Worm (Caenorhabditis elegans) whole organism, early embryonic: ENCODE measurements around the gene Y39G8B.7.

ENCODE experiments used
- B0310.2 ChIP-seq: sonication (generic microtip); optimal IDR thresholded peaks from 2 replicates; lab custom pipeline; 2016; ENCODE audit warnings: mild to moderate bottlenecking, missing genetic modification characterization, missing compliant biosample characterization
- F13C5.2 ChIP-seq: sonication (generic microtip); optimal IDR thresholded peaks from 2 replicates; lab custom pipeline; 2017; ENCODE audit warnings: mild to moderate bottlenecking, missing genetic modification characterization, inconsistent platforms, missing compliant biosample characterization
- ama-1 ChIP-seq: fragments of 150-350 bp; optimal IDR thresholded peaks from 2 replicates; lab custom pipeline; 2014
- ceh-13 ChIP-seq: fragments of 200-800 bp; sonication (Bioruptor generic); optimal IDR thresholded peaks from 2 replicates; lab custom pipeline; 2018; ENCODE audit warnings: mild to moderate bottlenecking, missing genetic modification characterization, missing compliant biosample characterization
- ceh-36 ChIP-seq: sonication (generic microtip); optimal IDR thresholded peaks from 2 replicates; lab custom pipeline; 2016; ENCODE audit warnings: missing genetic modification characterization, inconsistent platforms, missing compliant biosample characterization
- ets-7 ChIP-seq: sonication (generic microtip); optimal IDR thresholded peaks from 2 replicates; lab custom pipeline; 2016; ENCODE audit warnings: missing genotype, missing genetic modification characterization, missing compliant biosample characterization
- flt-1 ChIP-seq: fragments of 200-800 bp; sonication (Bioruptor generic); IDR thresholded peaks from 2 replicates; pipeline ENCODE4 v1.3.6; 2022; ENCODE audit warnings: missing genetic modification characterization, missing compliant biosample characterization
- hmbx-1 ChIP-seq: sonication (generic microtip); optimal IDR thresholded peaks from 2 replicates; lab custom pipeline; 2016; ENCODE audit warnings: mild to moderate bottlenecking, missing genetic modification characterization, missing compliant biosample characterization
- hmg-4 ChIP-seq: fragments of 200-800 bp; sonication (Bioruptor generic); optimal IDR thresholded peaks from 2 replicates; lab custom pipeline; 2018; ENCODE audit warnings: mild to moderate bottlenecking, missing genetic modification characterization, missing compliant biosample characterization
- hnd-1 ChIP-seq: sonication (generic microtip); optimal IDR thresholded peaks from 2 replicates; lab custom pipeline; 2016; ENCODE audit warnings: missing genetic modification characterization, missing compliant biosample characterization
- sea-1 ChIP-seq: fragments of 200-800 bp; sonication (Bioruptor generic); conservative IDR thresholded peaks from 2 replicates; pipeline ENCODE4 v1.3.6; 2022; ENCODE audit warnings: missing genetic modification characterization, missing compliant biosample characterization
- tbx-11 ChIP-seq: fragments of 200-800 bp; sonication (Bioruptor generic); IDR thresholded peaks from 2 replicates; pipeline ENCODE4 v1.3.6; 2022; ENCODE audit warnings: missing genetic modification characterization, missing compliant biosample characterization
- tbx-37 ChIP-seq: fragments of 200-800 bp; sonication (Bioruptor generic); conservative IDR thresholded peaks from 2 replicates; pipeline ENCODE4 v1.3.6; 2022; ENCODE audit warnings: missing genetic modification reagents, missing genetic modification characterization, missing compliant biosample characterization

ce11 chrII:14038331-14038730 lies 43.5 kb upstream of the Y39G8B.7 start:
- no peak for TF ChIP-seq hnd-1 (tag; lab: Kevin White, UChicago)
- no peak for TF ChIP-seq ama-1 (lab: Kevin White, UChicago)
- no peak for TF ChIP-seq flt-1
- TF ChIP-seq ets-7 (tag; lab: Kevin White, UChicago): no peak
- no peak for TF ChIP-seq sea-1 (GFP tag; lab: Robert Waterston, UW)
- no peak for TF ChIP-seq hmg-4 (GFP tag; lab: Kevin White, UChicago)
- no peak for TF ChIP-seq ceh-36 (tag; lab: Kevin White, UChicago)
- no peak for TF ChIP-seq tbx-11 (GFP tag; lab: Robert Waterston, UW)
- TF ChIP-seq F13C5.2 (tag; lab: Kevin White, UChicago): no peak
- TF ChIP-seq B0310.2 (tag; lab: Kevin White, UChicago): no peak
- 0 out of 2 replicates have a peak, but pooled peaks have one; percentile 18 for TF ChIP-seq tbx-37 (GFP tag; lab: Robert Waterston, UW)
- TF ChIP-seq ceh-13 (GFP tag; lab: Kevin White, UChicago): no peak
- no peak for TF ChIP-seq hmbx-1 (tag; lab: Kevin White, UChicago)
